Worm (Caenorhabditis elegans): ENCODE data around the gene smim-14.

DNA sequence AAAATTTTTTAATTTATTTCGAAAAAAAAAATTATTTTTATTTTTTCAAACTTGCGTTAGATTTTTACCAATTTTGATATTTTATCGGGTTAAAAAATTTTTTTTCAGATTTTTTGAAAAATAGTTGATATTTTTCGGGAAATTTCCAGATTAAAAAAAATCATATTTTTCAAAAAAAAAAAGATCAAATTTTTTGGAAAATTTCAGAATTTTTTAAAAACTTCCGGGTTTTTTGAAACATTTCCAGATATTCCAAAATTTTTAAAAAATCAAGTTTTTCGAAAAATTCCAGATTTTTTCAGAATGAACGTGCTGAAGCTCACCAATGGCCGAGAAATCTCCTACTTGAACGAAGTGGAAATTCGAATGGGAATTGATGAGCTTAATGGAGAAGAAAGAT is 44.1 kb downstream of the smim-14 start, which contains the start of gene metl-18:
- no peak for TF ChIP-seq nhr-237 (tag; optimal IDR thresholded peaks at IDR 0.05)
- TF ChIP-seq mep-1 (tag; optimal IDR thresholded peaks at IDR 0.05) = no peak
- TF ChIP-seq nhr-76 (tag; optimal IDR thresholded peaks at IDR 0.05) = no peak
- no peak for TF ChIP-seq mdl-1 (tag; optimal IDR thresholded peaks at IDR 0.05)
- TF ChIP-seq saeg-2 (GFP tag; IDR thresholded peaks at IDR 0.05) = no peak
- no peak for TF ChIP-seq lin-29 (GFP tag; IDR thresholded peaks at IDR 0.05)
- TF ChIP-seq R02D3.7 (tag; optimal IDR thresholded peaks at IDR 0.05) = no peak
- no peak for TF ChIP-seq unc-39 (tag; optimal IDR thresholded peaks at IDR 0.05)
- TF ChIP-seq lin-38 (GFP tag; IDR thresholded peaks at IDR 0.05) = no peak
- TF ChIP-seq fkh-10 (GFP tag; optimal IDR thresholded peaks at IDR 0.05) = no peak

Measured in whole organism, L4 larva.